Worm (Caenorhabditis elegans) whole organism, L2 larva: Measurements from ENCODE around the gene ZK250.13.

ENCODE experiments used
- aly-2 ChIP-seq: fragments of 150-350 bp; optimal IDR thresholded peaks from 2 replicates; lab custom pipeline; 2014; ENCODE audit warnings: missing biosample characterization, missing genetic modification characterization
- dmd-4 ChIP-seq: sonication (generic microtip); optimal IDR thresholded peaks from 2 replicates; lab custom pipeline; 2017; ENCODE audit warnings: missing biosample characterization, missing genetic modification characterization
- egl-27 ChIP-seq: sonication (generic microtip); optimal IDR thresholded peaks from 3 replicates; lab custom pipeline; 2017; ENCODE audit warnings: missing biosample characterization, missing genetic modification reagents, missing genetic modification characterization
- fos-1 ChIP-seq: fragments of 150-350 bp; optimal IDR thresholded peaks from 2 replicates; lab custom pipeline; 2014; ENCODE audit warnings: missing biosample characterization, missing genetic modification characterization
- lin-13 ChIP-seq: fragments of 150-350 bp; optimal IDR thresholded peaks from 2 replicates; lab custom pipeline; 2014; ENCODE audit warnings: missing biosample characterization, missing genetic modification reagents, missing genetic modification characterization
- mdl-1 ChIP-seq, 2 experiments: fragments of 150-350 bp in 1 of 2; sonication (generic microtip) in 1 of 2; optimal IDR thresholded peaks; 2 replicates each; lab custom pipeline; 2017; ENCODE audit warnings: missing biosample characterization in 2 of 2, missing genetic modification characterization in 2 of 2
- nhr-129 ChIP-seq: fragments of 150-350 bp; optimal IDR thresholded peaks from 2 replicates; lab custom pipeline; 2014; ENCODE audit warnings: missing biosample characterization, missing genetic modification characterization
- nhr-237 ChIP-seq: fragments of 150-350 bp; optimal IDR thresholded peaks from 2 replicates; lab custom pipeline; 2014; ENCODE audit warnings: missing biosample characterization, missing genetic modification characterization
- snpc-4 ChIP-seq: fragments of 150-350 bp; optimal IDR thresholded peaks from 2 replicates; lab custom pipeline; 2014; ENCODE audit warnings: missing biosample characterization, missing genetic modification characterization
- unc-62 ChIP-seq: fragments of 150-350 bp; optimal IDR thresholded peaks from 2 replicates; lab custom pipeline; 2014; ENCODE audit warnings: missing biosample characterization, missing genetic modification reagents, missing genetic modification characterization
- zag-1 ChIP-seq: fragments of 150-350 bp; optimal IDR thresholded peaks from 2 replicates; lab custom pipeline; 2014; ENCODE audit warnings: missing biosample characterization, missing genetic modification characterization

ce11 chrII:1928578-1928977, 11.0 kb downstream of the ZK250.13 start:
- no peak for TF ChIP-seq unc-62 (GFP tag; lab: Kevin White, UChicago)
- TF ChIP-seq aly-2 (tag; lab: Kevin White, UChicago), result no peak
- no peak for TF ChIP-seq dmd-4
- no peak for TF ChIP-seq fos-1 (tag; lab: Kevin White, UChicago)
- TF ChIP-seq lin-13, result no peak
- TF ChIP-seq snpc-4, result no peak
- TF ChIP-seq mdl-1 (tag; optimal IDR thresholded peaks at IDR 0.05; lab: Kevin White, UChicago), result no peak
- TF ChIP-seq zag-1 (tag; lab: Kevin White, UChicago), result no peak
- TF ChIP-seq nhr-237 (tag; lab: Kevin White, UChicago), result no peak
- TF ChIP-seq egl-27 (tag; lab: Kevin White, UChicago), result no peak
- no peak for TF ChIP-seq nhr-129 (tag; lab: Kevin White, UChicago)
